Fruit fly (Drosophila melanogaster): Measurements from ENCODE around the gene mrt.

Gene mrt

DNA sequence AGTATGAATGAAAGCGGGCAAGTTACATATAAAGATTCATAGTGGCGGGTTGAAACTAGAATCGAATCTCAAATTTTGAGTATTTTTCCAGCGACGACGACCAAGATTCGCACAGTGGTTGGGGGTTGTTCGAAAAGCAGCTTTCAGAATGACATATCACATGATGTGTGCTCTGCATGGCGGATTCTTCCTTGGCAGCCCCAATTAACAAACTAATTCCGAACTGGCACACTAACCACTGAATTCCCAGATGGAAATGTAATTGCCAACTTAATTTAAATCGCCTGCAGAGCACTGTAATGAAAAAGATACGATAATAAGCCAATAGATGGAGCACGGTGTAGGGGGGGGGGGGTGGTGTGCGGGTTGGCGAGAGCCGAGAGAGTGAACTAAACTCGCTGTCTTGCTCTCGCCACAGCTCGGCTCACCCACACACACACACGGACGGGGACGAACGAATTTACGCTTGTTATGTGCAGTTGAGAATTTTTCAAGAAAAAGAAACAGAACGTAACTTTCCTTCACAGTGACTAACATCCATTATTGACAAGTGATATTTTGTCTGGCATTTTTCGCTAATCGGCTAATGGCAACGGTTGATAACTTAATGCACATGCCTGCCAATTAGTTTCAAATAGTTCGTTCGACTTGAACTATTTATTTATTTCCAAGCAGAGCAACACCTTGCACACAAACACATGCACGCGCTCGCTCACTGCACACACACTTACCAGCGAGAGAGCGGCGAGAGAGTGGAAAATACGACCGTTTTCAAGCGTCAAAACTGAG lies 1.2 kb downstream of the mrt start (continued):
- TF ChIP-seq MBD-R2 (GFP tag; IDR thresholded peaks at IDR 0.05) = peak; percentile 95
- TF ChIP-seq Neu2 (GFP tag; optimal IDR thresholded peaks at IDR 0.05; ENCODE audit: borderline replicate concordance) = peak; percentile 58
- peak; percentile 97 for TF ChIP-seq chn (GFP tag; optimal IDR thresholded peaks at IDR 0.05)
- TF ChIP-seq sqz (GFP tag; optimal IDR thresholded peaks at IDR 0.05) = peak; percentile 75
- no peak for TF ChIP-seq pita (GFP tag; optimal IDR thresholded peaks at IDR 0.05)
- peak; percentile 89 for TF ChIP-seq Deaf1 (tag; optimal IDR thresholded peaks at IDR 0.05)
- TF ChIP-seq CG14441 (GFP tag; IDR thresholded peaks at IDR 0.05) = peak; percentile 98
- TF ChIP-seq scrt (GFP tag; optimal IDR thresholded peaks at IDR 0.05) = peak; percentile 90
- peak; percentile 98 for TF ChIP-seq CG18599 (GFP tag; optimal IDR thresholded peaks at IDR 0.05)
- TF ChIP-seq CG3281 (GFP tag; optimal IDR thresholded peaks at IDR 0.05) = peak; percentile 96
- peak; percentile 54; the same call in 1 of the 3 replicates for TF ChIP-seq CG7963 (GFP tag; IDR thresholded peaks at IDR 0.05; ENCODE audit: partially characterized antibody)
- TF ChIP-seq CG18476 (GFP tag; optimal IDR thresholded peaks at IDR 0.05) = peak; percentile 83
- peak; percentile 13 for TF ChIP-seq Scr (GFP tag; IDR thresholded peaks at IDR 0.05; ENCODE audit: partially characterized antibody)
- TF ChIP-seq klu (GFP tag; IDR thresholded peaks at IDR 0.05) = peak; percentile 86
- peak; percentile 87 for TF ChIP-seq CG15601 (tag; optimal IDR thresholded peaks at IDR 0.05)
- peak; percentile 92 for TF ChIP-seq D19B (GFP tag; optimal IDR thresholded peaks at IDR 0.05)
- peak; percentile 98 for TF ChIP-seq Optix (GFP tag; IDR thresholded peaks at IDR 0.05)
- peak; percentile 68 for TF ChIP-seq CG4328 (GFP tag; optimal IDR thresholded peaks at IDR 0.05)
- peak; percentile 95 for TF ChIP-seq BtbVII (GFP tag; optimal IDR thresholded peaks at IDR 0.05)
- TF ChIP-seq CG13287 (GFP tag; IDR thresholded peaks at IDR 0.05; ENCODE audit: partially characterized antibody) = peak; percentile 59
- TF ChIP-seq danr (GFP tag; IDR thresholded peaks at IDR 0.05) = peak; percentile 95
- TF ChIP-seq CG5953 (GFP tag; IDR thresholded peaks at IDR 0.05) = peak; percentile 96
- peak; percentile 96 for TF ChIP-seq Fer3 (tag; optimal IDR thresholded peaks at IDR 0.05)
- peak; percentile 88 for TF ChIP-seq dmrt11E (tag; optimal IDR thresholded peaks at IDR 0.05)
- TF ChIP-seq CG13424 (tag; optimal IDR thresholded peaks at IDR 0.05) = peak; percentile 91
- 0 out of 2 replicates have a peak, but pooled peaks have one; percentile 23 for TF ChIP-seq CG42726 (GFP tag; IDR thresholded peaks at IDR 0.05; ENCODE audit: partially characterized antibody)
- peak; percentile 95 for TF ChIP-seq ttk (GFP tag; IDR thresholded peaks at IDR 0.05)
- TF ChIP-seq HLH4C (GFP tag; IDR thresholded peaks at IDR 0.05; ENCODE audit: partially characterized antibody) = peak; percentile 62; the same call in 2 of the 3 replicates
- peak; percentile 91 for TF ChIP-seq CG6254 (GFP tag; optimal IDR thresholded peaks at IDR 0.05)
- TF ChIP-seq Kr (GFP tag; optimal IDR thresholded peaks at IDR 0.05) = no peak
- peak; percentile 98 for TF ChIP-seq zfh1 (GFP tag; IDR thresholded peaks at IDR 0.05)
- TF ChIP-seq CG2120 (GFP tag; optimal IDR thresholded peaks at IDR 0.05) = peak; percentile 98
- TF ChIP-seq Atf6 (GFP tag; IDR thresholded peaks at IDR 0.05) = peak; percentile 96
- peak; percentile 89 for TF ChIP-seq croc (GFP tag; conservative IDR thresholded peaks at IDR 0.05)
- peak; percentile 66 for TF ChIP-seq Lhr (GFP tag; optimal IDR thresholded peaks at IDR 0.05)
- TF ChIP-seq zen (tag; optimal IDR thresholded peaks at IDR 0.05) = peak; percentile 76
- peak; percentile 81 for TF ChIP-seq Nf-YB (GFP tag; optimal IDR thresholded peaks at IDR 0.05)
- TF ChIP-seq Hr51 (GFP tag; optimal IDR thresholded peaks at IDR 0.05) = peak; percentile 92 to 95
- TF ChIP-seq CG7372 (GFP tag; IDR thresholded peaks at IDR 0.05) = peak; percentile 95
- TF ChIP-seq Mrtf (GFP tag; IDR thresholded peaks at IDR 0.05) = peak; percentile 97
- TF ChIP-seq btn (GFP tag; optimal IDR thresholded peaks at IDR 0.05) = peak; percentile 92
- peak; percentile 98 for TF ChIP-seq CG1603 (tag; optimal IDR thresholded peaks at IDR 0.05)
- TF ChIP-seq dati (GFP tag; IDR thresholded peaks at IDR 0.05) = peak; percentile 94
- peak; percentile 89 for TF ChIP-seq tio (GFP tag; optimal IDR thresholded peaks at IDR 0.05)
- TF ChIP-seq CG31224 (GFP tag; IDR thresholded peaks at IDR 0.05) = peak; percentile 93
- TF ChIP-seq CG15011 (GFP tag; optimal IDR thresholded peaks at IDR 0.05) = peak; percentile 91
- TF ChIP-seq Hr39 (optimal IDR thresholded peaks at IDR 0.05) = no peak
- peak in 1 of 3 experiments; percentile 63 for TF ChIP-seq Stat92E (GFP tag; optimal IDR thresholded peaks at IDR 0.05)
